Fruit fly (Drosophila melanogaster): ENCODE measurements around the gene GATAe.
A peak's percentile ranks its signal among the peaks of the same experiment; 100 is the strongest.

GATAe gene

dm6 chr3R:15989217-15989921, 19.5 kb upstream of the GATAe start:
- TF ChIP-seq CG32264 (GFP tag; optimal IDR thresholded peaks at IDR 0.05), result no peak

- no peak for TF ChIP-seq ey (GFP tag; optimal IDR thresholded peaks at IDR 0.05)
- no peak for TF ChIP-seq Rel (GFP tag; optimal IDR thresholded peaks at IDR 0.05)
- TF ChIP-seq Rel (tag; optimal IDR thresholded peaks at IDR 0.05), result peak; percentile 11
These were observed 17.3 kb upstream of the GATAe start for dm6 chr3R:15991593-15991992.

dm6 chr3R:15993139-15993804, 15.6 kb upstream of the GATAe start:
- peak; percentile 63 to 72 for TF ChIP-seq dl (GFP tag; optimal IDR thresholded peaks at IDR 0.05; ENCODE audit: insufficient read depth in 1 of 2, partially characterized antibody in 2 of 2)
- no peak for TF ChIP-seq pan (optimal IDR thresholded peaks at IDR 0.05)
- no peak for TF ChIP-seq Myc (optimal IDR thresholded peaks at IDR 0.05)
- peak; percentile 78 for TF ChIP-seq Hr83 (GFP tag; optimal IDR thresholded peaks at IDR 0.05; ENCODE audit: poor library complexity, severe bottlenecking)
- no peak for TF ChIP-seq Mio (GFP tag; optimal IDR thresholded peaks at IDR 0.05)
- peak; percentile 49 for TF ChIP-seq psq (GFP tag; optimal IDR thresholded peaks at IDR 0.05)
- TF ChIP-seq dsf (GFP tag; optimal IDR thresholded peaks at IDR 0.05; ENCODE audit: borderline replicate concordance), result no peak
- peak in 1 of 2 experiments; percentile 14 for TF ChIP-seq foxo (GFP tag; optimal IDR thresholded peaks at IDR 0.05)
- TF ChIP-seq dmrt93B (GFP tag; optimal IDR thresholded peaks at IDR 0.05), result no peak
- no peak for TF ChIP-seq Hr78 (GFP tag; optimal IDR thresholded peaks at IDR 0.05)
- no peak for TF ChIP-seq Dfd (GFP tag; optimal IDR thresholded peaks at IDR 0.05)
- no peak for TF ChIP-seq woc (GFP tag; optimal IDR thresholded peaks at IDR 0.05)
- no peak for TF ChIP-seq Hnf4 (GFP tag; optimal IDR thresholded peaks at IDR 0.05)
- TF ChIP-seq OdsH (GFP tag; optimal IDR thresholded peaks at IDR 0.05), result no peak
- no peak for TF ChIP-seq ey (GFP tag; optimal IDR thresholded peaks at IDR 0.05)
- peak; percentile 88 for TF ChIP-seq Dif (GFP tag; optimal IDR thresholded peaks at IDR 0.05; ENCODE audit: partially characterized antibody)
- TF ChIP-seq usp (GFP tag; optimal IDR thresholded peaks at IDR 0.05), result no peak
- no peak for TF ChIP-seq lola (GFP tag; optimal IDR thresholded peaks at IDR 0.05)
- TF ChIP-seq N (GFP tag; optimal IDR thresholded peaks at IDR 0.05), result no peak
- no peak for TF ChIP-seq jim (GFP tag; optimal IDR thresholded peaks at IDR 0.05)
- no peak for TF ChIP-seq brk (GFP tag; optimal IDR thresholded peaks at IDR 0.05)
- no peak for TF ChIP-seq Abd-B (GFP tag; optimal IDR thresholded peaks at IDR 0.05)
- TF ChIP-seq rgr (GFP tag; optimal IDR thresholded peaks at IDR 0.05), result no peak
- TF ChIP-seq GATAd (GFP tag; optimal IDR thresholded peaks at IDR 0.05), result no peak
- peak; percentile 5 for TF ChIP-seq h (GFP tag; optimal IDR thresholded peaks at IDR 0.05)
- no peak for TF ChIP-seq HLH106 (tag; optimal IDR thresholded peaks at IDR 0.05)
- TF ChIP-seq Vsx2 (GFP tag; optimal IDR thresholded peaks at IDR 0.05; ENCODE audit: partially characterized antibody), result no peak
- TF ChIP-seq sv (GFP tag; optimal IDR thresholded peaks at IDR 0.05), result no peak
- no peak for TF ChIP-seq CG9705 (GFP tag; optimal IDR thresholded peaks at IDR 0.05)
- TF ChIP-seq sage (GFP tag; optimal IDR thresholded peaks at IDR 0.05), result no peak
- TF ChIP-seq br (GFP tag; optimal IDR thresholded peaks at IDR 0.05), result no peak
- no peak for TF ChIP-seq Rel (GFP tag; optimal IDR thresholded peaks at IDR 0.05)
- TF ChIP-seq Rel (tag; optimal IDR thresholded peaks at IDR 0.05), result peak; percentile 55

dm6 chr3R:15993815-15994572, 14.9 kb upstream of the GATAe start:
- TF ChIP-seq dmrt93B (GFP tag; optimal IDR thresholded peaks at IDR 0.05) (no peak), Sp1 (GFP tag; optimal IDR thresholded peaks at IDR 0.05) (no peak), pan (optimal IDR thresholded peaks at IDR 0.05) (no peak), GATAd (GFP tag; optimal IDR thresholded peaks at IDR 0.05) (no peak), Mio (GFP tag; optimal IDR thresholded peaks at IDR 0.05) (no peak), Hr78 (GFP tag; optimal IDR thresholded peaks at IDR 0.05) (no peak), woc (GFP tag; optimal IDR thresholded peaks at IDR 0.05) (no peak), brk (GFP tag; optimal IDR thresholded peaks at IDR 0.05) (no peak), fru (GFP tag; optimal IDR thresholded peaks at IDR 0.05) (no peak), CG9705 (GFP tag; optimal IDR thresholded peaks at IDR 0.05) (no peak)

Data from whole organism, wandering third instar larva.